Fruit fly (Drosophila melanogaster): ENCODE results near the gene alpha-Est6.
A peak's percentile ranks its signal among the peaks of the same experiment; 100 is the strongest.

alpha-Est6 gene

DNA sequence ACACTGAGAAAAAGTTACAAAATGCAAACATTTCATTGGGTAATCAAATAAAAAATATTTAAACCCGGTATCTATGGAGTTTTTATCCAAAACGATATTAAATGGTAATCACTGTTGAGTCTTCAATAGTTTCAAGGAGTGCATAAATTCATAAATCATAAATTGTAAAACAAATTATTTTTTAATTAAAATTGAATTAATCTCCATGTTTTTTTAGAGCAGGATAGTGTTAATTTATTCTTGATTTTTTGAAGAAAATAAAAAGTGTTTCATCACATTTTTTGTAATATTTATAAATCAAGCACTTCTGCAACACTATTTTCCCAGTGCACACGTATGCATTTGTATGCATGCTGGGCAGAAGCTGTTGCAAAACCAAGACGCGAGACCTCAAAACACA, 37.7 kb downstream of the alpha-Est6 start:
- TF ChIP-seq CG8924 (tag; optimal IDR thresholded peaks at IDR 0.05) (peak; percentile 20), tna (GFP tag; IDR thresholded peaks at IDR 0.05; ENCODE audit: partially characterized antibody) (no peak), Dip2 (GFP tag; IDR thresholded peaks at IDR 0.05) (no peak), bigmax (GFP tag; optimal IDR thresholded peaks at IDR 0.05) (no peak), danr (GFP tag; IDR thresholded peaks at IDR 0.05) (no peak), Eip74EF (GFP tag; optimal IDR thresholded peaks at IDR 0.05) (peak in 1 of 2 experiments; percentile 52), B-H2 (GFP tag; optimal IDR thresholded peaks at IDR 0.05) (no peak), amos (GFP tag; IDR thresholded peaks at IDR 0.05; ENCODE audit: partially characterized antibody) (no peak), her (GFP tag; optimal IDR thresholded peaks at IDR 0.05) (no peak), Bteb2 (GFP tag; optimal IDR thresholded peaks at IDR 0.05) (no peak), CG11085 (GFP tag; IDR thresholded peaks at IDR 0.05) (no peak), ap (GFP tag; IDR thresholded peaks at IDR 0.05) (no peak), dysf (GFP tag; IDR thresholded peaks at IDR 0.05) (0 out of 3 replicates have a peak, but pooled peaks have one; percentile 52), CG6765 (GFP tag; optimal IDR thresholded peaks at IDR 0.05) (no peak), E2f1 (GFP tag; IDR thresholded peaks at IDR 0.05) (no peak), CG33557 (GFP tag; optimal IDR thresholded peaks at IDR 0.05) (no peak), CG10979 (tag; optimal IDR thresholded peaks at IDR 0.05) (no peak), dmrt99B (tag; optimal IDR thresholded peaks at IDR 0.05) (peak; percentile 89), az2 (GFP tag; optimal IDR thresholded peaks at IDR 0.05) (peak; percentile 70), CG16815 (GFP tag; optimal IDR thresholded peaks at IDR 0.05) (no peak), MESR4 (GFP tag; optimal IDR thresholded peaks at IDR 0.05) (no peak), CG13624 (GFP tag; optimal IDR thresholded peaks at IDR 0.05) (no peak), CG1647 (GFP tag; optimal IDR thresholded peaks at IDR 0.05) (no peak), org-1 (GFP tag; optimal IDR thresholded peaks at IDR 0.05) (peak; percentile 35), CG30431 (GFP tag; optimal IDR thresholded peaks at IDR 0.05) (no peak), Rfx (GFP tag; IDR thresholded peaks at IDR 0.05) (peak; percentile 17; the same call in 1 of the 2 replicates), Dip3 (GFP tag; optimal IDR thresholded peaks at IDR 0.05) (no peak), tin (GFP tag; optimal IDR thresholded peaks at IDR 0.05) (peak; percentile 16), sim (GFP tag; IDR thresholded peaks at IDR 0.05) (no peak), Dbx (GFP tag; IDR thresholded peaks at IDR 0.05) (no peak), fu2 (GFP tag; optimal IDR thresholded peaks at IDR 0.05) (no peak), otp (GFP tag; IDR thresholded peaks at IDR 0.05) (no peak), pho (GFP tag; optimal IDR thresholded peaks at IDR 0.05) (no peak), CG3995 (GFP tag; optimal IDR thresholded peaks at IDR 0.05) (no peak), Scr (GFP tag; IDR thresholded peaks at IDR 0.05; ENCODE audit: partially characterized antibody) (no peak), NfI (GFP tag; optimal IDR thresholded peaks at IDR 0.05) (peak; percentile 22), CG17328 (GFP tag; IDR thresholded peaks at IDR 0.05) (peak; percentile 19; the same call in 1 of the 2 replicates), CG10543 (GFP tag; optimal IDR thresholded peaks at IDR 0.05) (no peak), kah (GFP tag; optimal IDR thresholded peaks at IDR 0.05) (peak; percentile 54), grn (GFP tag; optimal IDR thresholded peaks at IDR 0.05) (no peak), CG3281 (GFP tag; optimal IDR thresholded peaks at IDR 0.05) (peak; percentile 21), BEAF-32 (GFP tag; optimal IDR thresholded peaks at IDR 0.05) (no peak), ranshi (GFP tag; IDR thresholded peaks at IDR 0.05) (peak; percentile 40; the same call in 1 of the 2 replicates), CG14860 (GFP tag; IDR thresholded peaks at IDR 0.05; ENCODE audit: partially characterized antibody) (no peak), CG2116 (GFP tag; optimal IDR thresholded peaks at IDR 0.05) (no peak), lola (GFP tag; optimal IDR thresholded peaks at IDR 0.05) (no peak), wor (GFP tag; IDR thresholded peaks at IDR 0.05) (peak; percentile 46; the same call in 1 of the 2 replicates), dati (GFP tag; IDR thresholded peaks at IDR 0.05) (no peak), al (GFP tag; IDR thresholded peaks at IDR 0.05) (no peak), ab (GFP tag; optimal IDR thresholded peaks at IDR 0.05) (no peak), aop (GFP tag; IDR thresholded peaks at IDR 0.05) (no peak)
